Worm (Caenorhabditis elegans) whole organism, L2 larva: Measurements from ENCODE around the gene clec-149.

ENCODE experiments used
- C34F6.9 ChIP-seq: fragments of 150-350 bp; optimal IDR thresholded peaks from 2 replicates; lab custom pipeline; 2014; ENCODE audit warnings: missing biosample characterization, missing genetic modification characterization
- R02D3.7 ChIP-seq: fragments of 150-350 bp; optimal IDR thresholded peaks from 2 replicates; lab custom pipeline; 2014; ENCODE audit warnings: missing biosample characterization, missing genetic modification characterization
- Y55F3AM.14 ChIP-seq: fragments of 200-800 bp; sonication (Bioruptor generic); optimal IDR thresholded peaks from 2 replicates; lab custom pipeline; 2018; ENCODE audit warnings: mild to moderate bottlenecking, missing genetic modification characterization, missing compliant biosample characterization
- ZK546.5 ChIP-seq: sonication (generic microtip); optimal IDR thresholded peaks from 2 replicates; lab custom pipeline; 2017; ENCODE audit warnings: missing biosample characterization, missing genetic modification characterization
- alr-1 ChIP-seq: fragments of 150-350 bp; optimal IDR thresholded peaks from 2 replicates; lab custom pipeline; 2014; ENCODE audit warnings: missing biosample characterization, missing genetic modification characterization
- aly-2 ChIP-seq: fragments of 150-350 bp; optimal IDR thresholded peaks from 2 replicates; lab custom pipeline; 2014; ENCODE audit warnings: missing biosample characterization, missing genetic modification characterization
- blmp-1 ChIP-seq: sonication (generic microtip); optimal IDR thresholded peaks from 2 replicates; lab custom pipeline; 2017; ENCODE audit warnings: missing genetic modification characterization, mild to moderate bottlenecking, missing compliant biosample characterization, antibody characterized with exemption, moderate library complexity; ENCODE audit not compliant: insufficient read depth
- ceh-82 ChIP-seq: fragments of 150-350 bp; optimal IDR thresholded peaks from 2 replicates; lab custom pipeline; 2014; ENCODE audit warnings: missing biosample characterization, missing genetic modification characterization
- dmd-4 ChIP-seq: sonication (generic microtip); optimal IDR thresholded peaks from 2 replicates; lab custom pipeline; 2017; ENCODE audit warnings: missing biosample characterization, missing genetic modification characterization
- egl-27 ChIP-seq: sonication (generic microtip); optimal IDR thresholded peaks from 3 replicates; lab custom pipeline; 2017; ENCODE audit warnings: missing biosample characterization, missing genetic modification reagents, missing genetic modification characterization
- elt-1 ChIP-seq: fragments of 150-350 bp; optimal IDR thresholded peaks from 2 replicates; lab custom pipeline; 2014; ENCODE audit warnings: missing biosample characterization, missing genetic modification characterization
- elt-3 ChIP-seq: sonication (generic microtip); optimal IDR thresholded peaks from 2 replicates; lab custom pipeline; 2017; ENCODE audit warnings: missing biosample characterization, missing genetic modification characterization
- fos-1 ChIP-seq: fragments of 150-350 bp; optimal IDR thresholded peaks from 2 replicates; lab custom pipeline; 2014; ENCODE audit warnings: missing biosample characterization, missing genetic modification characterization
- gmeb-1 ChIP-seq: fragments of 150-350 bp; optimal IDR thresholded peaks from 2 replicates; lab custom pipeline; 2014; ENCODE audit warnings: missing biosample characterization, missing genetic modification characterization
- lin-11 ChIP-seq: fragments of 150-350 bp; sonication (generic microtip); optimal IDR thresholded peaks from 2 replicates; lab custom pipeline; 2014; ENCODE audit warnings: missing biosample characterization, missing genetic modification characterization, inconsistent platforms, mixed read lengths
- lin-13 ChIP-seq: fragments of 150-350 bp; optimal IDR thresholded peaks from 2 replicates; lab custom pipeline; 2014; ENCODE audit warnings: missing biosample characterization, missing genetic modification reagents, missing genetic modification characterization
- lsy-2 ChIP-seq, 2 experiments: fragments of 150-350 bp in 1 of 2; sonication (generic microtip) in 1 of 2; optimal IDR thresholded peaks; 2 replicates each; lab custom pipeline; 2014 to 2017; ENCODE audit warnings: missing biosample characterization in 2 of 2, missing genetic modification characterization in 2 of 2
- mbf-1 ChIP-seq: sonication (generic microtip); optimal IDR thresholded peaks from 2 replicates; lab custom pipeline; 2017; ENCODE audit warnings: missing biosample characterization, missing genetic modification characterization
- mdl-1 ChIP-seq, 2 experiments: fragments of 150-350 bp in 1 of 2; sonication (generic microtip) in 1 of 2; optimal IDR thresholded peaks; 2 replicates each; lab custom pipeline; 2017; ENCODE audit warnings: missing biosample characterization in 2 of 2, missing genetic modification characterization in 2 of 2
- nhr-10 ChIP-seq: sonication (generic microtip); optimal IDR thresholded peaks from 2 replicates; lab custom pipeline; 2017; ENCODE audit warnings: missing biosample characterization, missing genetic modification characterization
- nhr-12 ChIP-seq: fragments of 150-350 bp; optimal IDR thresholded peaks from 2 replicates; lab custom pipeline; 2014; ENCODE audit warnings: missing biosample characterization, missing genetic modification characterization
- nhr-21 ChIP-seq: fragments of 150-350 bp; optimal IDR thresholded peaks from 2 replicates; lab custom pipeline; 2014; ENCODE audit warnings: missing biosample characterization, missing genetic modification characterization
- nhr-25 ChIP-seq: fragments of 150-350 bp; sonication (generic microtip); optimal IDR thresholded peaks from 3 replicates; lab custom pipeline; 2014; ENCODE audit warnings: missing biosample characterization, missing genetic modification characterization
- sem-4 ChIP-seq: fragments of 150-350 bp; optimal IDR thresholded peaks from 2 replicates; lab custom pipeline; 2014; ENCODE audit warnings: missing biosample characterization, missing genetic modification reagents, missing genetic modification characterization
- skn-1 ChIP-seq: sonication (generic microtip); optimal IDR thresholded peaks from 2 replicates; lab custom pipeline; 2017; ENCODE audit warnings: missing biosample characterization, missing genetic modification characterization
- unc-39 ChIP-seq: fragments of 150-350 bp; optimal IDR thresholded peaks from 2 replicates; lab custom pipeline; 2014; ENCODE audit warnings: missing biosample characterization, missing genetic modification characterization
- unc-55 ChIP-seq: fragments of 150-350 bp; sonication (generic microtip); optimal IDR thresholded peaks from 3 replicates; lab custom pipeline; 2014; ENCODE audit warnings: missing biosample characterization, missing genetic modification reagents, missing genetic modification characterization
- unc-62 ChIP-seq: fragments of 150-350 bp; optimal IDR thresholded peaks from 2 replicates; lab custom pipeline; 2014; ENCODE audit warnings: missing biosample characterization, missing genetic modification reagents, missing genetic modification characterization
- zag-1 ChIP-seq: fragments of 150-350 bp; optimal IDR thresholded peaks from 2 replicates; lab custom pipeline; 2014; ENCODE audit warnings: missing biosample characterization, missing genetic modification characterization
- ztf-1 ChIP-seq: fragments of 200-800 bp; sonication (Bioruptor generic); conservative IDR thresholded peaks from 2 replicates; pipeline ENCODE4 v1.3.6; 2022; ENCODE audit warnings: missing genetic modification characterization, missing compliant biosample characterization
- ztf-11 ChIP-seq: sonication (generic microtip); optimal IDR thresholded peaks from 2 replicates; lab custom pipeline; 2017; ENCODE audit warnings: missing biosample characterization, missing genetic modification characterization
- ztf-4 ChIP-seq: fragments of 150-350 bp; optimal IDR thresholded peaks from 2 replicates; lab custom pipeline; 2014; ENCODE audit warnings: missing biosample characterization, missing genetic modification characterization

clec-149 gene

ce11 chrIII:853414-853813, 30.4 kb downstream of the clec-149 start:
- TF ChIP-seq ztf-4 (tag; lab: Kevin White, UChicago): no peak
- TF ChIP-seq ceh-82: no peak
- no peak for TF ChIP-seq zag-1
- TF ChIP-seq lin-13: no peak

- TF ChIP-seq zag-1 (no peak), C34F6.9 (tag; lab: Kevin White, UChicago) (peak; percentile 30), unc-55 (GFP tag; lab: Kevin White, UChicago) (peak; percentile 41), unc-62 (GFP tag; lab: Kevin White, UChicago) (no peak), lsy-2 (tag; optimal IDR thresholded peaks at IDR 0.05; lab: Kevin White, UChicago) (peak in 1 of 2 experiments; percentile 25), blmp-1 (tag; lab: Kevin White, UChicago) (peak; percentile 37)
- TF ChIP-seq, all 48 proteins: peak for 4
These were observed 30.9 kb downstream of the clec-149 start, which contains the start of the genes rnp-5 and tag-51 for ce11 chrIII:853859-854359. Gene rnp-5, minus strand, starts transcription at chrIII:853909. Gene tag-51, plus strand, starts transcription at chrIII:854221.

ce11 chrIII:856260-856659, 33.2 kb downstream of the clec-149 start, which contains the start of gene K02F3.12:
Gene K02F3.12, plus strand, starts transcription at chrIII:856560.
- TF ChIP-seq nhr-21 (no peak), ceh-82 (no peak), sem-4 (tag; lab: Kevin White, UChicago) (no peak), unc-39 (tag; lab: Kevin White, UChicago) (no peak), elt-1 (no peak), lin-13 (no peak), aly-2 (tag; lab: Kevin White, UChicago) (no peak), nhr-25 (tag; lab: Kevin White, UChicago) (no peak), ZK546.5 (tag; lab: Kevin White, UChicago) (no peak)

- TF ChIP-seq blmp-1 (tag; lab: Kevin White, UChicago) (no peak), Y55F3AM.14 (GFP tag; lab: Kevin White, UChicago) (no peak), nhr-12 (tag; lab: Kevin White, UChicago) (no peak), egl-27 (no peak), unc-55 (GFP tag; lab: Kevin White, UChicago) (no peak), fos-1 (tag; lab: Kevin White, UChicago) (peak; percentile 3)
- TF ChIP-seq, all 48 proteins: peak for 1
These were observed 33.9 kb downstream of the clec-149 start for ce11 chrIII:856908-857307.

ce11 chrIII:859898-860297, 36.9 kb downstream of the clec-149 start, which contains the start of gene exos-4.2:
Gene exos-4.2, plus strand, starts transcription at chrIII:860198.
- TF ChIP-seq skn-1 (tag; lab: Kevin White, UChicago) (no peak), mdl-1 (tag; optimal IDR thresholded peaks at IDR 0.05; lab: Kevin White, UChicago) (no peak), alr-1 (tag; lab: Kevin White, UChicago) (no peak), gmeb-1 (tag; lab: Kevin White, UChicago) (no peak), nhr-10 (no peak), blmp-1 (tag; lab: Kevin White, UChicago) (no peak), nhr-25 (tag; lab: Kevin White, UChicago) (no peak), R02D3.7 (tag; lab: Kevin White, UChicago) (no peak), ztf-11 (no peak), sem-4 (tag; lab: Kevin White, UChicago) (no peak), lin-11 (tag; lab: Kevin White, UChicago) (no peak), unc-39 (tag; lab: Kevin White, UChicago) (no peak), fos-1 (tag; lab: Kevin White, UChicago) (no peak), elt-3 (tag; lab: Kevin White, UChicago) (no peak), unc-62 (GFP tag; lab: Kevin White, UChicago) (no peak), mbf-1 (tag; lab: Kevin White, UChicago) (no peak), ztf-1 (GFP tag; lab: Robert Waterston, UW) (no peak), dmd-4 (tag; lab: Kevin White, UChicago) (no peak)
